Fruit fly (Drosophila melanogaster) S2 (cell line): ENCODE data around the gene CG45122.

Experiments used
- CG8478 ChIP-seq: fragments of >200 bp; optimal IDR thresholded peaks from 2 replicates; lab custom pipeline; 2018
- CTCF ChIP-seq, 2 experiments: fragments of >200 bp; optimal IDR thresholded peaks; 2 replicates each; lab custom pipeline; 2018

CG45122 gene

DNA sequence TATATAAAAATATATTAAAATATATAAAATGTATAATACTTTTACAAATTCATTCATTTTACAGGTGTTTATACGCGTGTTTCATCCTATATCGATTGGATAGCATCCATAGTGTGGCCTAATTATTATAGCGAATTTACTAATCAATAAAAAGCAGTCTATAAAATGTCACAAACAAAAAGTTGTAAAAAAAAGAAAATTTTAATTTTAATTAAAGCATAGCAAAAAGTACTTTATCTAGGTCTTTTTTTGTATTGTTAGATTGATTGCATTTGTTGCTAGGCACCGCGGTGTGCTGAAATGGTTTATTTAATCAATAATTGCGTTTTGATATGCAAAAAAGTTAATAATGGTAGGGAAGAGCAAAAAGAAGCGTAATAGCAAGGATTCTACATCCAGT, at the start of gene CG45122:
Gene CG45122, plus strand, starts transcription at position 301 of the 400 bp plus-strand sequence.
- no peak for TF ChIP-seq CTCF (optimal IDR thresholded peaks at IDR 0.05; lab: Kevin White, UChicago)
- TF ChIP-seq CG8478 = no peak

- no peak for TF ChIP-seq CTCF (optimal IDR thresholded peaks at IDR 0.05; lab: Kevin White, UChicago)
Observed at dm6 chr3R:12995047-12995446, 48.9 kb upstream of the CG45122 start, which contains the start of gene yellow-f2. yellow-f2 (minus strand) TSS chr3R:12995147.

dm6 chr3R:12995522-12995921, 48.4 kb upstream of the CG45122 start, which contains the start of gene CG7488:
CG7488 (plus strand) TSS chr3R:12995620.
- TF ChIP-seq CG8478 (no peak), CTCF (optimal IDR thresholded peaks at IDR 0.05; lab: Kevin White, UChicago) (no peak)

DNA sequence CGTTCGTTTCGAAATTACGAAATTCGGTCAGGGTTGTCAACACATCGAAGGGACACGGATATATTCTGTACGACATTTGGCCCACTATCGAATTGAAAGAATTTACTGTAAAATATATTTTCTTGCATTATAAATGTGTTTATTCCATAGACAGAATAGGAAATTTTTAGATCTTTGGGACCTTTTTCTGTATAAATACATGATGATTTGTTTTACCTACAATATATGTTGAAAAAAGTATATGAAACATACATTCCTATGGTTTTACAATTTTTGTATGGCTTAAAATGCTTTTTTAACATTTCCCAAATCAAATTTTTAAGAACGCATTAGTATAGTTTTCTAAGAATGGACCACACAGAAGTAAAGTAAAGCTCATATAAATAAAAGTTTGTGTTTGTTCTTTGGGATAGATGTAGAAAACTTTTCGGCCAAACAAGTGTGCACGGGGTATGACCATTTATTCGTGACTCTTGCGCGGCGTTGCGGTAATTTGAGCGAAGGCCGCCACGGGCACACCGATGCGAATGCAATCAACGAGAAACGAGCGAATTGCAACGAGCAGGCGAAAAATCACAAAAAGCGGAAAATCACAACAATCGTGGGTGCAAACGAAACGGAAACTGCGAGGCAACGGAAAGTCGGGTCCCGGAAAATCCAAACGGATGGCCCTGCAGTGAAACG, 46.3 kb upstream of the CG45122 start, which contains the start of the genes CG17327, CG44194 and CG7518:
Gene CG17327, minus strand, starts transcription at position 177 of the 684 bp plus-strand sequence.
Gene CG44194, minus strand, starts transcription at position 177 of the 684 bp plus-strand sequence.
Gene CG7518, plus strand, starts transcription at position 540 of the 684 bp plus-strand sequence.
- no peak for TF ChIP-seq CTCF (optimal IDR thresholded peaks at IDR 0.05; lab: Kevin White, UChicago)
- no peak for TF ChIP-seq CG8478

DNA sequence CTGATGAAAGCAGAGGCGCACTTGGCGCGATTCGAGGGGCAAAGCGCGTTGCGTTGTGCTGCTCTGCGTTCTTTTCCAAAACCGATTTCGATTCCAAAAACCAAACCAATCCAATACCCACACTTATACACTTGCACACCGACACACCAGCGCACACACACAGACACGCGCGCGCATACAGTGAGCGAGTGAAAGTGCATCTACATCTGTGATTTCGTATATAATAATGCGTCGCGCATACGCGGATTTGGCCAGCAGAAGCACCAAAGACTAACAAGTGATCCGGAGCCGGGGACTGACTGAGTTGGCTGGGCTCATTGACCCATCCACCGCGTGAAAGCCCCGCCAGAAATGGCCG, 45.7 kb upstream of the CG45122 start:
- no peak for TF ChIP-seq CG8478
- no peak for TF ChIP-seq CTCF (optimal IDR thresholded peaks at IDR 0.05; lab: Kevin White, UChicago)

DNA sequence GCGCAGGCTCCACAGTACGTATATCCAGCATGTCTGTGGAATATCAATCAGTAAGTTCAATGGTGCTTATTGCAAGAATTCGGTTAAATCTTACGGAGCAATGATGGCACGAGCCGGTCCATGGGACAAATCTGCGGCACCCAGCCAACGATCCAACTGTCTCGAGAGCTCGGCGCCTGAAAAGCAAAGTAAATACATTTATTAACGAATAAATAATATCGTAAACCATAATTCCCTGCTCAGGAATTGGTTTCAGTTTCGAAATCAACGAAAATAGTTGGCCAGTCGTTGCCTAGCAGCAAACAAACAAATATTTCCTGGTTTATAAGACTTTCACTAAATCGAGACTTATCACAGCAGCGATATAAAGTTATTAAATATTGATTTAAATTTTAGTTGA, 34.4 kb upstream of the CG45122 start, which contains the start of gene CG11656:
Gene CG11656, plus strand, starts transcription at position 301 of the 400 bp plus-strand sequence.
- TF ChIP-seq CTCF (optimal IDR thresholded peaks at IDR 0.05; lab: Kevin White, UChicago) (no peak), CG8478 (no peak)

DNA sequence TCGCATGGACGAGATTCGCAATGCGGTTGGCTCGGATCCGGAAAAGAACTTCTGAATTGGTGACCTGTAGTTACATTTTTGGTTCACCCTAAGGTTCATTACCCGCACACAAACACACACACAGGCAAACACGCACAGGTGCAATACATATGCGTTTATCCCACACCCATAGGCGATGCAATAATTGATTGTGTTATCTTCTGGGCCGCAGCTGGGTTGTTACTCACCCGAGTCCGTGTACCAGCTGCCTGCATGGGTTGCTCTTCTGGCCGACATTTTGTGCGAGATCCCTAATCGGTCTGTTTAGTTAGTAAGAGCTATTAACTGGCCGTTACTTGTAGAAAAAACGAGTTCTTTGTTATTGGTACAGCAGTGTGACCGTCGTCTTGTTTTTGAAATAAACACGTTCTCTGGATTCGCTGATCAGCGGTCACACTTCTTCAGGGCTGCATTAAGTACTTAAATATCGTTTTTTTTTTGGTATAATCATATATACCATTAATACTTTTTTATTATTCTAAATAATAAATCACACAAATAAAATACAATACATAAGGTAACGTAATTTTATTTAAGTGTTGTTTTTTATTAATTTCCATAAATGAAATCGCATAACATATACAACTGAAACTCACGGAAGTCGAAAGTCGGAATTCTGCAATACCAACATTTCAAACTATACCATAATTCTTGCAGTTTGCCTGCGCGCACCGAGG, 32.9 kb upstream of the CG45122 start, which contains the start of gene CG8031:
Gene CG8031, minus strand, starts transcription at position 406 of the 716 bp plus-strand sequence.
- TF ChIP-seq CTCF (optimal IDR thresholded peaks at IDR 0.05; lab: Kevin White, UChicago) (no peak), CG8478 (no peak)

DNA sequence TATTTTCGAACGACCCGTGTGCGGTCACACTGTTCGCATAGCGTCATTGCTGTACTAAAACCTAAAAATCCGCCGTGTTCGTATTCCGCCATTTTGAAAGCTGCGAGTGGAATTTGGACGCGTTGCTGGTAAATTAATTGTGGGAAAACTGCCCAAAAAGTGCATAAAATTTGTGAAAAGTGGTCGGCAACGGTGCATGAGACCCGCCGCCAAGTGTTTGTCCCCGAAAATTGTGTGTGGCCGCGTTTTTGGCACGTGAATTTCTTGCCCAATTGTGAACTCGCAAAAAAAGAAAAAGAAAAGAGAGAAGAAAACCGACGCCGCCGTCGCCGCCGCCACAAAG, 32.4 kb upstream of the CG45122 start, which contains the start of gene CtBP:
Gene CtBP, plus strand, starts transcription at position 29 of the 343 bp plus-strand sequence.
- TF ChIP-seq CTCF (optimal IDR thresholded peaks at IDR 0.05; lab: Kevin White, UChicago) (no peak), CG8478 (no peak)

DNA sequence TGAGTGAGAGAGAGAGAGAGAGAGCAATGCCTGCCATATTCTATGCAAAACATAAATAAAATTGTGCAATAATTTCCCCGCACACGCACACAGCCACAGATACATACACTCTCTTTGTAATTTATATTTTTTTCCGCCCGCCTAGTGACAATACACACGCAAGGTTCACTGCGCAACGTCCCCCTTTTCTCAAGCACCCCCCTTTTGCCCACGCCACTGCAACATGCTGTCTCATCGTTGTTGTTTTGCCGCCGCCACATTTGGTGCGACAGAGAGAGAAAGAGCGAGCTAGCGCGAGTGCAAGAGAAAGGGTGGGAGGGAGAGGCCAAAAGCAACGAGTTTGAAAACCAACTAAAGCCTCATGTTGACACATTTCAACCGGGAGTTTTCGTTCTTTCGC, 31.6 kb upstream of the CG45122 start:
- TF ChIP-seq CTCF (optimal IDR thresholded peaks at IDR 0.05; lab: Kevin White, UChicago) = no peak
- TF ChIP-seq CG8478 = no peak

DNA sequence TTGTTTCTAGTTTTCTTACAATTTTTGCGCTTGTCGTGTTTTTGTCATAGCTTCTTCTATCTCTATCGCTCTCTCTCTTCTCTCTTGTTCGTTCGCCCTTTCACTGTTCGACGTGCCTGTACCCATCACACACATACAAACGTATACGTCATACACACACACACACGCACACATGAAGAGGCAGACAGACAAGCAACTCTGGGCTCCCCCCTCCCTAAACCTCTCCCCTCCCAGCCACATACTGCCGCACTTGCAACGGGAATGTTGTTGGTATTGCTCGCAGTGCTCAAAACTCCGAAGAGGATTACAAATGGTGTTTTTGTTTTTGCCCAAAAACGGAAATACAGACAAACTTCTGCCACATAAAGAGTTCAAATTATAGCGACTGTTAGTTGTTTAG, 31.0 kb upstream of the CG45122 start:
- TF ChIP-seq CG8478 (no peak), CTCF (optimal IDR thresholded peaks at IDR 0.05; lab: Kevin White, UChicago) (no peak)

DNA sequence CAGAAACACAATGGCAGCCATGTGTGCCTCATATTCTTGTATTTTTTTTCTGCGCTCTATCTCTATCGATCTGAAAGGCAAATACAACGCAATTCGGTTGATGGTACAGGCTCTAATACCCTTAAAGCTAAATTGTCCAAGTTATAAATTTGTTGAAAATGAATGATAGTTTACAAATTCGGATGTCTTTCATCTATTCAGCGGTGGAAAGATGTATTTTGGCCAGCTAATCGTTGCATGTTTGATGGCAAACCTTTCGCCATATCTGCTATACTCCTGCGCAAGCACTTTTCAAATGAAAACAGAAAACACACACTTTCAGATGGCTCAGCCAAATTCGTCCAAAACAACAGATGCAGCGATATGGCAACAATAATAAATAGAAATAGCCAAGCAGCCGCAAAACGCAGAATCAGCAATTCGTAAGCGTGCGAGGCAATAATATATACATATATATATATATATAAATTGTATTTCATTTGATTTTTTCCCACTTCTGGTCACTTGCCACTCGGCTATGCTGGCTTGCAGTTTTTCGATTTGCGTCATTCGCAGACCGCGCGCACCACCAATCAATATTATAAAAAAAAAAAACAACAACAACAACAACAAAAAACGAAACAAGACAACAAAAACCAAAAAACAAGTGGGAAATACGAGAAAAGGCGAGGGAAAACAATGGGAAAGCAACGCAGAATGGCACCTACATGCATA, 29.6 kb upstream of the CG45122 start:
- TF ChIP-seq CTCF (optimal IDR thresholded peaks at IDR 0.05; lab: Kevin White, UChicago) (no peak), CG8478 (no peak)

dm6 chr3R:13015402-13015801, 28.6 kb upstream of the CG45122 start:
- no peak for TF ChIP-seq CG8478
- no peak for TF ChIP-seq CTCF (optimal IDR thresholded peaks at IDR 0.05; lab: Kevin White, UChicago)

- TF ChIP-seq CTCF (optimal IDR thresholded peaks at IDR 0.05; lab: Kevin White, UChicago) = no peak
- no peak for TF ChIP-seq CG8478
Observed at dm6 chr3R:13015811-13016766, 27.9 kb upstream of the CG45122 start.

DNA sequence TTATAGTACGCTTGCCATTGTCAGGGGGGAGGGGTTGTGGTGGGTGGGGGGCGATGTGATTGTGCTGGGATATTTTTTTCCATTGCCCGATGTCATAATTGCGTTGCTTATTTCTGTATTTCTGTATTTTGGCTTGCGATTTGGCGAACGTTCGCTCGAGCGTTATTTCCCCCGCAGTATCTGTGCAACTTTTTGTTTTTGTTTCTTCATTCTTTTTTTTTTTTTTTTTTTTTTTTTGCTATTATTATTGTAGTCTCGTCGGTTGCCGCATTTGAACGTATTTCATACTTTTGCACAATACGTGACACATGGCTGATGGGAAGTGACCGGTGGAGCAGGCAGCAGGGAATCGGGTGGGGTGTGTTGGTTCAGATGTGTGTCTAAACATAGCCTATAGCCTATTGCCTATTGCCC, 26.3 kb upstream of the CG45122 start:
- no peak for TF ChIP-seq CG8478
- no peak for TF ChIP-seq CTCF (optimal IDR thresholded peaks at IDR 0.05; lab: Kevin White, UChicago)
